Fruit fly (Drosophila melanogaster) whole organism, embryonic: Measurements from ENCODE around the gene nod.

Experiments
- CG10147 ChIP-seq: fragments of 200-800 bp; sonication (Bioruptor generic); optimal IDR thresholded peaks from 2 replicates; lab custom pipeline; 2019; ENCODE audit warnings: missing biosample characterization, mild to moderate bottlenecking, missing genetic modification characterization, moderate library complexity
- CG10979 ChIP-seq: fragments of 200-800 bp; sonication (Bioruptor generic); optimal IDR thresholded peaks from 2 replicates; lab custom pipeline; 2018; ENCODE audit warnings: missing biosample characterization, mild to moderate bottlenecking, missing genetic modification characterization, moderate library complexity
- CG11695 ChIP-seq: fragments of 200-800 bp; sonication (Bioruptor generic); IDR thresholded peaks from 3 replicates; pipeline ENCODE4 v1.3.6; 2022; ENCODE audit warnings: missing biosample characterization, missing genetic modification characterization
- CG12236 ChIP-seq: fragments of 200-800 bp; sonication (Bioruptor generic); optimal IDR thresholded peaks from 2 replicates; lab custom pipeline; 2016; ENCODE audit warnings: missing biosample characterization, missing genetic modification characterization
- CG1233 ChIP-seq: fragments of 200-800 bp; sonication (Bioruptor generic); optimal IDR thresholded peaks from 4 replicates; lab custom pipeline; 2018; ENCODE audit warnings: missing biosample characterization, mild to moderate bottlenecking, missing genetic modification characterization
- CG12659 ChIP-seq: fragments of 200-800 bp; sonication (Bioruptor generic); optimal IDR thresholded peaks from 3 replicates; lab custom pipeline; 2017; ENCODE audit warnings: mild to moderate bottlenecking, missing biosample characterization, missing genetic modification reagents, missing genetic modification characterization
- CG14050 ChIP-seq: fragments of 200-800 bp; sonication (Bioruptor generic); IDR thresholded peaks from 3 replicates; pipeline ENCODE4 v1.3.6; 2022; ENCODE audit warnings: missing biosample characterization, missing genetic modification characterization
- CG14965 ChIP-seq: fragments of 200-800 bp; sonication (Bioruptor generic); optimal IDR thresholded peaks from 2 replicates; lab custom pipeline; 2016; ENCODE audit warnings: missing biosample characterization, missing genetic modification characterization, borderline replicate concordance
- CG1602 ChIP-seq: fragments of 200-800 bp; sonication (Bioruptor generic); optimal IDR thresholded peaks from 3 replicates; lab custom pipeline; 2016; ENCODE audit warnings: missing biosample characterization, missing genetic modification characterization
- CG16779 ChIP-seq: fragments of 200-800 bp; sonication (Bioruptor generic); IDR thresholded peaks from 2 replicates; pipeline ENCODE4 v1.3.6; 2022; ENCODE audit warnings: missing biosample characterization, missing genetic modification characterization
- CG16815 ChIP-seq: fragments of 200-800 bp; sonication (Bioruptor generic); optimal IDR thresholded peaks from 3 replicates; lab custom pipeline; 2017; ENCODE audit warnings: missing biosample characterization, mild to moderate bottlenecking, missing genetic modification characterization
- CG17328 ChIP-seq: fragments of 200-800 bp; sonication (Bioruptor generic); IDR thresholded peaks from 2 replicates; pipeline ENCODE4 v1.3.6; 2022; ENCODE audit warnings: missing biosample characterization, missing genetic modification characterization
- CG17359 ChIP-seq: fragments of 200-800 bp; sonication (Bioruptor generic); optimal IDR thresholded peaks from 3 replicates; lab custom pipeline; 2018; ENCODE audit warnings: missing biosample characterization, mild to moderate bottlenecking, missing genetic modification characterization, moderate library complexity
- CG1792 ChIP-seq: fragments of 200-800 bp; sonication (Bioruptor generic); optimal IDR thresholded peaks from 2 replicates; lab custom pipeline; 2016; ENCODE audit warnings: missing biosample characterization, missing genetic modification characterization
- CG1832 ChIP-seq: fragments of 200-800 bp; sonication (Bioruptor generic); optimal IDR thresholded peaks from 2 replicates; lab custom pipeline; 2017; ENCODE audit warnings: missing biosample characterization, mild to moderate bottlenecking, missing genetic modification characterization, inconsistent platforms
- CG2129 ChIP-seq: fragments of 200-800 bp; sonication (Bioruptor generic); IDR thresholded peaks from 2 replicates; pipeline ENCODE4 v1.3.6; 2022; ENCODE audit warnings: missing biosample characterization, missing genetic modification characterization; ENCODE audit not compliant: partially characterized antibody
- CG31224 ChIP-seq: fragments of 200-800 bp; sonication (Bioruptor generic); IDR thresholded peaks from 2 replicates; pipeline ENCODE4 v1.3.6; 2022; ENCODE audit warnings: missing biosample characterization, missing genetic modification characterization
- CG31365 ChIP-seq: fragments of 200-800 bp; sonication (Bioruptor generic); optimal IDR thresholded peaks from 2 replicates; lab custom pipeline; 2018; ENCODE audit warnings: missing biosample characterization, mild to moderate bottlenecking, missing genetic modification characterization
- CG3163 ChIP-seq: fragments of 200-800 bp; sonication (Bioruptor generic); optimal IDR thresholded peaks from 3 replicates; lab custom pipeline; 2016; ENCODE audit warnings: missing biosample characterization, missing genetic modification characterization
- CG32772 ChIP-seq: fragments of 200-800 bp; sonication (Bioruptor generic); IDR thresholded peaks from 2 replicates; pipeline ENCODE4 v1.3.6; 2022; ENCODE audit warnings: missing biosample characterization, missing genetic modification characterization
- CG3281 ChIP-seq: fragments of 200-800 bp; sonication (Bioruptor generic); optimal IDR thresholded peaks from 3 replicates; lab custom pipeline; 2017; ENCODE audit warnings: missing biosample characterization, mild to moderate bottlenecking, missing genetic modification characterization
- CG4707 ChIP-seq: fragments of 200-800 bp; sonication (Bioruptor generic); optimal IDR thresholded peaks from 2 replicates; lab custom pipeline; 2018; ENCODE audit warnings: missing biosample characterization, mild to moderate bottlenecking, missing genetic modification characterization, moderate library complexity
- CG6254 ChIP-seq: fragments of 200-800 bp; sonication (Bioruptor generic); optimal IDR thresholded peaks from 3 replicates; lab custom pipeline; 2017; ENCODE audit warnings: mild to moderate bottlenecking, missing biosample characterization, missing genetic modification reagents, missing genetic modification characterization
- CG7357 ChIP-seq: fragments of 200-800 bp; sonication (Bioruptor generic); IDR thresholded peaks from 3 replicates; pipeline ENCODE4 v1.3.6; 2022; ENCODE audit warnings: missing biosample characterization, missing genetic modification characterization
- CG8089 ChIP-seq: fragments of 200-800 bp; sonication (Bioruptor generic); optimal IDR thresholded peaks from 3 replicates; lab custom pipeline; 2016; ENCODE audit warnings: missing biosample characterization, missing genetic modification characterization
- CG9215 ChIP-seq: fragments of 200-800 bp; sonication (Bioruptor generic); IDR thresholded peaks from 2 replicates; pipeline ENCODE4 v1.3.6; 2022; ENCODE audit warnings: missing biosample characterization, missing genetic modification characterization
- CoRest ChIP-seq: fragments of 200-800 bp; sonication (Bioruptor generic); optimal IDR thresholded peaks from 3 replicates; lab custom pipeline; 2018; ENCODE audit warnings: missing biosample characterization, mild to moderate bottlenecking, missing genetic modification characterization, moderate library complexity
- Ets97D ChIP-seq: fragments of 200-800 bp; sonication (Bioruptor generic); optimal IDR thresholded peaks from 3 replicates; lab custom pipeline; 2016; ENCODE audit warnings: missing biosample characterization, missing genetic modification characterization
- GATAe ChIP-seq: fragments of 200-800 bp; sonication (Bioruptor generic); conservative IDR thresholded peaks from 2 replicates; pipeline ENCODE4 v1.3.6; 2022; ENCODE audit warnings: missing biosample characterization, missing genetic modification characterization
- MTF-1 ChIP-seq: fragments of 200-800 bp; sonication (Bioruptor generic); optimal IDR thresholded peaks from 2 replicates; lab custom pipeline; 2018; ENCODE audit warnings: missing biosample characterization, mild to moderate bottlenecking, missing genetic modification characterization, borderline replicate concordance
- NC2α ChIP-seq: fragments of 200-800 bp; sonication (Bioruptor generic); optimal IDR thresholded peaks from 2 replicates; lab custom pipeline; 2016; ENCODE audit warnings: missing biosample characterization, missing genetic modification characterization
- NfI ChIP-seq: fragments of 200-800 bp; sonication (Bioruptor generic); optimal IDR thresholded peaks from 3 replicates; lab custom pipeline; 2018; ENCODE audit warnings: missing biosample characterization, mild to moderate bottlenecking, missing genetic modification characterization, moderate library complexity
- Side ChIP-seq: fragments of 200-800 bp; sonication (Bioruptor generic); optimal IDR thresholded peaks from 2 replicates; lab custom pipeline; 2016; ENCODE audit warnings: missing biosample characterization, missing genetic modification characterization
- Spps ChIP-seq: fragments of 200-800 bp; sonication (Bioruptor generic); optimal IDR thresholded peaks from 2 replicates; lab custom pipeline; 2018; ENCODE audit warnings: missing biosample characterization, mild to moderate bottlenecking, missing genetic modification characterization
- bigmax ChIP-seq: fragments of 200-800 bp; sonication (Bioruptor generic); optimal IDR thresholded peaks from 2 replicates; lab custom pipeline; 2018; ENCODE audit warnings: missing biosample characterization, mild to moderate bottlenecking, missing genetic modification characterization
- disco-r ChIP-seq: fragments of 200-800 bp; sonication (Bioruptor generic); optimal IDR thresholded peaks from 2 replicates; lab custom pipeline; 2016; ENCODE audit warnings: missing biosample characterization, missing genetic modification characterization
- dmrt99B ChIP-seq: fragments of 200-800 bp; sonication (Bioruptor generic); optimal IDR thresholded peaks from 2 replicates; lab custom pipeline; 2018; ENCODE audit warnings: missing biosample characterization, mild to moderate bottlenecking, missing genetic modification characterization, moderate library complexity
- fru ChIP-seq: fragments of >200 bp; optimal IDR thresholded peaks from 2 replicates; lab custom pipeline; 2017
- ftz-f1 ChIP-seq: fragments of 200-800 bp; sonication (Bioruptor generic); optimal IDR thresholded peaks from 2 replicates; lab custom pipeline; 2016; ENCODE audit warnings: missing biosample characterization, missing genetic modification characterization
- kay ChIP-seq: fragments of 200-800 bp; sonication (Bioruptor generic); optimal IDR thresholded peaks from 2 replicates; lab custom pipeline; 2016; ENCODE audit warnings: missing biosample characterization, missing genetic modification characterization
- prd ChIP-seq, 3 experiments: fragments of >200 bp in 2 of 3; fragments of 200-800 bp in 1 of 3; sonication (Bioruptor generic) in 1 of 3; optimal IDR thresholded peaks in 2 of 3; IDR thresholded peaks in 1 of 3; 2 replicates in 2 of 3; 3 replicates in 1 of 3; pipeline versions ENCODE4 v1.3.6 to Lab custom; 2017 to 2022; ENCODE audit warnings: missing biosample characterization in 1 of 3, missing genetic modification characterization in 1 of 3
- pum ChIP-seq: fragments of 200-800 bp; sonication (Bioruptor generic); optimal IDR thresholded peaks from 2 replicates; lab custom pipeline; 2016; ENCODE audit warnings: missing biosample characterization, missing genetic modification characterization
- sens ChIP-seq: fragments of 200-800 bp; sonication (Bioruptor generic); peaks from one replicate; lab custom pipeline; 2016; ENCODE audit warnings: missing biosample characterization, missing genetic modification characterization
- sens-2 ChIP-seq: fragments of 200-800 bp; sonication (Bioruptor generic); IDR thresholded peaks from 2 replicates; pipeline ENCODE4 v1.3.6; 2022; ENCODE audit warnings: missing biosample characterization, missing genetic modification characterization
- sqz ChIP-seq: fragments of 200-800 bp; sonication (Bioruptor generic); optimal IDR thresholded peaks from 3 replicates; lab custom pipeline; 2018; ENCODE audit warnings: missing biosample characterization, mild to moderate bottlenecking, missing genetic modification characterization
- ssp ChIP-seq: fragments of 200-800 bp; sonication (Bioruptor generic); IDR thresholded peaks from 2 replicates; pipeline ENCODE4 v1.3.6; 2022; ENCODE audit warnings: missing biosample characterization, missing genetic modification characterization
- tin ChIP-seq: fragments of 200-800 bp; sonication (Bioruptor generic); optimal IDR thresholded peaks from 3 replicates; lab custom pipeline; 2016; ENCODE audit warnings: missing biosample characterization, missing genetic modification characterization
- tll ChIP-seq, 2 experiments: fragments of 200-800 bp in 1 of 2; fragments of >200 bp in 1 of 2; sonication (Bioruptor generic) in 1 of 2; optimal IDR thresholded peaks; 2 replicates each; lab custom pipeline; 2017 to 2019; ENCODE audit warnings: missing biosample characterization in 2 of 2, missing genetic modification characterization in 2 of 2, mild to moderate bottlenecking in 1 of 2, moderate library complexity in 1 of 2
- usp ChIP-seq: fragments of >200 bp; optimal IDR thresholded peaks from 2 replicates; lab custom pipeline; 2017; ENCODE audit warnings: missing biosample characterization, missing genetic modification characterization

nod gene

dm6 chrX:11544110-11544950 lies 36.2 kb upstream of the nod start (continued):
- TF ChIP-seq sens-2 (GFP tag; lab: Robert Waterston, UW): no peak
- TF ChIP-seq sqz (GFP tag; lab: Kevin White, UChicago): no peak
- no peak for TF ChIP-seq Ets97D (GFP tag; lab: Kevin White, UChicago)
- no peak for TF ChIP-seq prd (optimal IDR thresholded peaks at IDR 0.05; lab: Kevin White, UChicago)
- peak; percentile 24; the same call in 1 of the 3 replicates for TF ChIP-seq prd (GFP tag; IDR thresholded peaks at IDR 0.05; lab: Robert Waterston, UW)
- no peak for TF ChIP-seq CG6254
- TF ChIP-seq bigmax (GFP tag; lab: Kevin White, UChicago): no peak
- no peak for TF ChIP-seq CG2129
- no peak for TF ChIP-seq CG10147 (GFP tag; lab: Kevin White, UChicago)
- TF ChIP-seq usp (GFP tag; lab: Kevin White, UChicago): no peak
- TF ChIP-seq CG31365 (tag; lab: Kevin White, UChicago): peak; percentile 93
- peak; percentile 51 for TF ChIP-seq CG10979 (tag; lab: Kevin White, UChicago)
- no peak for TF ChIP-seq pum
- no peak for TF ChIP-seq CG17359
- no peak for TF ChIP-seq Spps (tag; lab: Kevin White, UChicago)
- no peak for TF ChIP-seq disco-r (GFP tag; lab: Kevin White, UChicago)
- TF ChIP-seq CG1602: no peak
- TF ChIP-seq fru (lab: Kevin White, UChicago): no peak
- TF ChIP-seq CG1233 (GFP tag; lab: Kevin White, UChicago): no peak
- no peak for TF ChIP-seq MTF-1 (GFP tag; lab: Kevin White, UChicago)
- TF ChIP-seq CG12659 (GFP tag; lab: Kevin White, UChicago): no peak
- TF ChIP-seq GATAe (GFP tag; lab: Robert Waterston, UW): no peak
- no peak for TF ChIP-seq ftz-f1
- no peak for TF ChIP-seq NC2α (GFP tag; lab: Kevin White, UChicago)
- no peak for TF ChIP-seq CG31224 (GFP tag; lab: Robert Waterston, UW)
- no peak for TF ChIP-seq CG16779
- TF ChIP-seq ssp (GFP tag; lab: Robert Waterston, UW): no peak
- no peak for TF ChIP-seq CG12236 (GFP tag; lab: Kevin White, UChicago)
- no peak for TF ChIP-seq CG7357 (GFP tag; lab: Robert Waterston, UW)
- no peak for TF ChIP-seq CG14965 (GFP tag; lab: Kevin White, UChicago)
- TF ChIP-seq CG3163 (GFP tag; lab: Kevin White, UChicago): no peak
- peak; percentile 3 for TF ChIP-seq CG16815 (GFP tag; lab: Kevin White, UChicago)
- TF ChIP-seq CoRest (tag; lab: Kevin White, UChicago): no peak
- TF ChIP-seq CG32772 (GFP tag; lab: Robert Waterston, UW): 0 out of 2 replicates have a peak, but pooled peaks have one; percentile 8
- no peak for TF ChIP-seq CG4707 (GFP tag; lab: Kevin White, UChicago)
- TF ChIP-seq NfI (GFP tag; lab: Kevin White, UChicago): no peak
- peak; percentile 68 for TF ChIP-seq sens
- TF ChIP-seq CG1832 (GFP tag; lab: Kevin White, UChicago): peak; percentile 45
- 0 out of 2 replicates have a peak, but pooled peaks have one; percentile 6 for TF ChIP-seq CG17328
- TF ChIP-seq dmrt99B (tag; lab: Kevin White, UChicago): no peak
- TF ChIP-seq Side (GFP tag; lab: Kevin White, UChicago): no peak
- TF ChIP-seq tll (GFP tag; optimal IDR thresholded peaks at IDR 0.05; lab: Kevin White, UChicago): no peak
- no peak for TF ChIP-seq kay
- no peak for TF ChIP-seq CG8089 (GFP tag; lab: Kevin White, UChicago)
- no peak for TF ChIP-seq CG3281
- TF ChIP-seq CG1792: no peak
- TF ChIP-seq CG11695 (GFP tag; lab: Robert Waterston, UW): 0 out of 3 replicates have a peak, but pooled peaks have one; percentile 21
- no peak for TF ChIP-seq CG9215 (GFP tag; lab: Robert Waterston, UW)
- no peak for TF ChIP-seq tin (GFP tag; lab: Kevin White, UChicago)
- no peak for TF ChIP-seq CG14050 (GFP tag; lab: Robert Waterston, UW)
